Fruit fly (Drosophila melanogaster): ENCODE data around the gene sd.

dm6 chrX:15869843-15870242 is 65.7 kb downstream of the sd start, which contains the start of gene CG16952:
- TF ChIP-seq Pif1B (GFP tag; optimal IDR thresholded peaks at IDR 0.05) (no peak), CG13204 (GFP tag; optimal IDR thresholded peaks at IDR 0.05) (no peak)
